Worm (Caenorhabditis elegans): ENCODE results near the gene Y110A2AL.6.

Y110A2AL.6 gene

ce11 chrII:2802804-2803586 lies 38.4 kb downstream of the Y110A2AL.6 start (continued):
- TF ChIP-seq pha-4 (tag; optimal IDR thresholded peaks at IDR 0.05) (no peak), fkh-10 (GFP tag; optimal IDR thresholded peaks at IDR 0.05) (no peak), ceh-9 (tag; optimal IDR thresholded peaks at IDR 0.05) (no peak), nhr-25 (tag; optimal IDR thresholded peaks at IDR 0.05) (peak; percentile 18), nhr-77 (tag; optimal IDR thresholded peaks at IDR 0.05) (no peak)

- no peak for TF ChIP-seq unc-39 (tag; optimal IDR thresholded peaks at IDR 0.05)
- no peak for TF ChIP-seq elt-1 (tag; optimal IDR thresholded peaks at IDR 0.05)
- no peak for TF ChIP-seq eor-1 (tag; optimal IDR thresholded peaks at IDR 0.05)
- no peak for TF ChIP-seq nhr-67 (tag; optimal IDR thresholded peaks at IDR 0.05)
- TF ChIP-seq ztf-4 (tag; optimal IDR thresholded peaks at IDR 0.05), result no peak
- TF ChIP-seq elt-3 (tag; optimal IDR thresholded peaks at IDR 0.05), result no peak
- no peak for TF ChIP-seq nhr-23 (tag; optimal IDR thresholded peaks at IDR 0.05)
- TF ChIP-seq nhr-77 (tag; optimal IDR thresholded peaks at IDR 0.05), result no peak
- no peak for TF ChIP-seq ama-1 (optimal IDR thresholded peaks at IDR 0.05)
- no peak for TF ChIP-seq hmg-11 (tag; optimal IDR thresholded peaks at IDR 0.05)
- TF ChIP-seq fos-1 (tag; optimal IDR thresholded peaks at IDR 0.05), result no peak
- TF ChIP-seq tbx-2 (tag; optimal IDR thresholded peaks at IDR 0.05), result no peak
- TF ChIP-seq snpc-4 (tag; optimal IDR thresholded peaks at IDR 0.05), result no peak
- TF ChIP-seq mdl-1 (tag; optimal IDR thresholded peaks at IDR 0.05), result no peak
- TF ChIP-seq lin-39 (tag; optimal IDR thresholded peaks at IDR 0.05), result no peak
- TF ChIP-seq lsy-12 (tag; optimal IDR thresholded peaks at IDR 0.05), result no peak
- TF ChIP-seq ceh-16 (tag; optimal IDR thresholded peaks at IDR 0.05), result no peak
- no peak for TF ChIP-seq ceh-9 (tag; optimal IDR thresholded peaks at IDR 0.05)
- no peak for TF ChIP-seq nfya-1 (tag; optimal IDR thresholded peaks at IDR 0.05; ENCODE audit: insufficient read depth)
Observed at ce11 chrII:2801764-2802163, 39.7 kb downstream of the Y110A2AL.6 start.

ce11 chrII:2800550-2801233 lies 40.7 kb downstream of the Y110A2AL.6 start, which contains the start of gene nhr-119:
nhr-119 (minus strand) TSS chrII:2800600.
- TF ChIP-seq nhr-77 (tag; optimal IDR thresholded peaks at IDR 0.05) (no peak), nhr-23 (tag; optimal IDR thresholded peaks at IDR 0.05) (peak; percentile 92), snpc-4 (tag; optimal IDR thresholded peaks at IDR 0.05) (no peak), pha-4 (tag; optimal IDR thresholded peaks at IDR 0.05) (peak; percentile 31), lin-39 (tag; optimal IDR thresholded peaks at IDR 0.05) (no peak), hmg-11 (tag; optimal IDR thresholded peaks at IDR 0.05) (no peak), pqm-1 (tag; optimal IDR thresholded peaks at IDR 0.05) (peak; percentile 92), mml-1 (tag; optimal IDR thresholded peaks at IDR 0.05) (no peak), zag-1 (tag; optimal IDR thresholded peaks at IDR 0.05) (no peak), ceh-9 (tag; optimal IDR thresholded peaks at IDR 0.05) (no peak), aly-2 (tag; optimal IDR thresholded peaks at IDR 0.05) (no peak), elt-1 (tag; optimal IDR thresholded peaks at IDR 0.05) (peak; percentile 74), daf-12 (tag; optimal IDR thresholded peaks at IDR 0.05) (no peak), eor-1 (tag; optimal IDR thresholded peaks at IDR 0.05) (no peak), fos-1 (tag; optimal IDR thresholded peaks at IDR 0.05) (no peak), fkh-10 (GFP tag; optimal IDR thresholded peaks at IDR 0.05) (no peak), lin-15B (tag; optimal IDR thresholded peaks at IDR 0.05) (peak; percentile 10), fkh-2 (tag; optimal IDR thresholded peaks at IDR 0.05) (no peak), mdl-1 (tag; optimal IDR thresholded peaks at IDR 0.05) (no peak), egl-27 (tag; optimal IDR thresholded peaks at IDR 0.05) (no peak), ztf-11 (tag; optimal IDR thresholded peaks at IDR 0.05) (no peak), ama-1 (optimal IDR thresholded peaks at IDR 0.05) (no peak), nfya-1 (tag; optimal IDR thresholded peaks at IDR 0.05; ENCODE audit: insufficient read depth) (peak; percentile 65), elt-2 (tag; optimal IDR thresholded peaks at IDR 0.05) (peak; percentile 96), ZK546.5 (tag; optimal IDR thresholded peaks at IDR 0.05) (no peak), nhr-237 (tag; optimal IDR thresholded peaks at IDR 0.05) (no peak), ceh-82 (tag; optimal IDR thresholded peaks at IDR 0.05) (no peak), nhr-28 (tag; optimal IDR thresholded peaks at IDR 0.05) (no peak), jun-1 (tag; optimal IDR thresholded peaks at IDR 0.05) (peak; percentile 81), nhr-43 (tag; optimal IDR thresholded peaks at IDR 0.05; ENCODE audit: poor library complexity, severe bottlenecking) (peak; percentile 93), egl-5 (tag; optimal IDR thresholded peaks at IDR 0.05) (no peak), ceh-28 (tag; optimal IDR thresholded peaks at IDR 0.05) (peak; percentile 90), sea-2 (GFP tag; optimal IDR thresholded peaks at IDR 0.05) (no peak), skn-1 (tag; optimal IDR thresholded peaks at IDR 0.05) (peak; percentile 20), nhr-76 (tag; optimal IDR thresholded peaks at IDR 0.05) (no peak), nhr-67 (tag; optimal IDR thresholded peaks at IDR 0.05) (no peak), ztf-4 (tag; optimal IDR thresholded peaks at IDR 0.05) (no peak), elt-3 (tag; optimal IDR thresholded peaks at IDR 0.05) (peak in 2 of 3 experiments; percentile 74 to 92), unc-62 (GFP tag; optimal IDR thresholded peaks at IDR 0.05) (peak; percentile 11), nhr-25 (tag; optimal IDR thresholded peaks at IDR 0.05) (peak; percentile 85), tbx-2 (tag; optimal IDR thresholded peaks at IDR 0.05) (no peak), nhr-12 (tag; optimal IDR thresholded peaks at IDR 0.05) (no peak)

All from whole organism, L3 larva.